Worm (Caenorhabditis elegans) whole organism, L1 larva: ENCODE results near the gene his-74.

Experiments
- C04F5.9 ChIP-seq: sonication (generic microtip); optimal IDR thresholded peaks from 2 replicates; lab custom pipeline; 2016; ENCODE audit warnings: missing genetic modification characterization, missing compliant biosample characterization
- C16A3.4 ChIP-seq: fragments of 150-350 bp; optimal IDR thresholded peaks from 2 replicates; lab custom pipeline; 2014; ENCODE audit warnings: missing biosample characterization, missing genetic modification characterization
- F16B12.6 ChIP-seq: fragments of 150-350 bp; optimal IDR thresholded peaks from 2 replicates; lab custom pipeline; 2014; ENCODE audit warnings: missing biosample characterization, missing genetic modification characterization
- aha-1 ChIP-seq: fragments of 150-350 bp; optimal IDR thresholded peaks from 2 replicates; lab custom pipeline; 2014; ENCODE audit warnings: missing biosample characterization, missing genetic modification characterization
- alr-1 ChIP-seq: fragments of 200-800 bp; sonication (Bioruptor generic); optimal IDR thresholded peaks from 2 replicates; lab custom pipeline; 2018; ENCODE audit warnings: borderline replicate concordance, mild to moderate bottlenecking, missing genetic modification characterization, missing compliant biosample characterization
- aly-2 ChIP-seq: fragments of 150-350 bp; optimal IDR thresholded peaks from 2 replicates; lab custom pipeline; 2014; ENCODE audit warnings: missing biosample characterization, missing genetic modification characterization
- ama-1 ChIP-seq: fragments of 150-350 bp; optimal IDR thresholded peaks from 2 replicates; lab custom pipeline; 2014
- blmp-1 ChIP-seq: fragments of 150-350 bp; optimal IDR thresholded peaks from 2 replicates; lab custom pipeline; 2014; ENCODE audit warnings: missing biosample characterization, missing genetic modification characterization
- ceh-63 ChIP-seq: fragments of 200-800 bp; sonication (Bioruptor generic); optimal IDR thresholded peaks from 2 replicates; lab custom pipeline; 2018; ENCODE audit warnings: mild to moderate bottlenecking, missing genetic modification characterization, missing compliant biosample characterization
- ceh-82 ChIP-seq, 3 experiments: fragments of 150-350 bp in 1 of 3; sonication (generic microtip) in 2 of 3; optimal IDR thresholded peaks; 2 replicates each; lab custom pipeline; 2014 to 2017; ENCODE audit warnings: missing biosample characterization in 3 of 3, missing genetic modification characterization in 3 of 3
- ceh-88 ChIP-seq: fragments of 200-800 bp; sonication (Bioruptor generic); IDR thresholded peaks from 2 replicates; pipeline ENCODE4 v1.3.6; 2022; ENCODE audit warnings: missing genetic modification characterization, missing compliant biosample characterization
- ceh-90 ChIP-seq: sonication (generic microtip); optimal IDR thresholded peaks from 2 replicates; lab custom pipeline; 2016; ENCODE audit warnings: missing genetic modification characterization, missing compliant biosample characterization
- dsc-1 ChIP-seq: sonication (generic microtip); optimal IDR thresholded peaks from 2 replicates; lab custom pipeline; 2016; ENCODE audit warnings: mild to moderate bottlenecking, missing genetic modification characterization, missing compliant biosample characterization
- efl-3 ChIP-seq: fragments of 200-800 bp; sonication (Bioruptor generic); optimal IDR thresholded peaks from 2 replicates; lab custom pipeline; 2018; ENCODE audit warnings: mild to moderate bottlenecking, missing genetic modification characterization, missing compliant biosample characterization
- egl-13 ChIP-seq: sonication (generic microtip); optimal IDR thresholded peaks from 2 replicates; lab custom pipeline; 2016; ENCODE audit warnings: missing genotype, missing genetic modification reagents, missing genetic modification characterization, missing compliant biosample characterization
- elt-2 ChIP-seq: sonication (generic microtip); optimal IDR thresholded peaks from 2 replicates; lab custom pipeline; 2016; ENCODE audit warnings: missing genetic modification characterization, mild to moderate bottlenecking, inconsistent platforms, missing compliant biosample characterization, missing genetic modification reagents
- elt-3 ChIP-seq, 6 experiments: fragments of 150-350 bp in 1 of 6; sonication (generic microtip); optimal IDR thresholded peaks; 2 replicates each; lab custom pipeline; 2017 to 2018; ENCODE audit warnings: missing biosample characterization in 6 of 6, missing genetic modification characterization in 6 of 6, inconsistent platforms in 1 of 6
- fkh-10 ChIP-seq: sonication (generic microtip); optimal IDR thresholded peaks from 2 replicates; lab custom pipeline; 2017; ENCODE audit warnings: missing biosample characterization, missing genetic modification reagents, missing genetic modification characterization
- fos-1 ChIP-seq: fragments of 150-350 bp; optimal IDR thresholded peaks from 2 replicates; lab custom pipeline; 2014; ENCODE audit warnings: missing biosample characterization, missing genetic modification characterization
- hlh-4 ChIP-seq: sonication (generic microtip); optimal IDR thresholded peaks from 2 replicates; lab custom pipeline; 2016; ENCODE audit warnings: mild to moderate bottlenecking, missing genetic modification characterization, missing compliant biosample characterization
- hpl-2 ChIP-seq: fragments of 150-350 bp; optimal IDR thresholded peaks from 2 replicates; lab custom pipeline; 2014; ENCODE audit warnings: missing biosample characterization, missing genetic modification reagents, missing genetic modification characterization
- jun-1 ChIP-seq: fragments of 150-350 bp; optimal IDR thresholded peaks from 2 replicates; lab custom pipeline; 2014; ENCODE audit warnings: missing biosample characterization, missing genetic modification reagents, missing genetic modification characterization
- lin-13 ChIP-seq: fragments of 150-350 bp; optimal IDR thresholded peaks from 2 replicates; lab custom pipeline; 2014; ENCODE audit warnings: missing biosample characterization, missing genetic modification reagents, missing genetic modification characterization
- lin-14 ChIP-seq: fragments of 200-800 bp; sonication (Bioruptor generic); optimal IDR thresholded peaks from 2 replicates; lab custom pipeline; 2018; ENCODE audit warnings: mild to moderate bottlenecking, missing genetic modification characterization, moderate library complexity, missing compliant biosample characterization
- lin-15B ChIP-seq: fragments of 150-350 bp; sonication (generic microtip); optimal IDR thresholded peaks from 3 replicates; lab custom pipeline; 2014; ENCODE audit warnings: missing biosample characterization, missing genetic modification characterization
- lin-35 ChIP-seq, 2 experiments: fragments of 150-350 bp; optimal IDR thresholded peaks; 2 replicates each; lab custom pipeline; 2014; ENCODE audit warnings: missing biosample characterization in 2 of 2, missing genetic modification characterization in 2 of 2, missing genetic modification reagents in 2 of 2
- lir-3 ChIP-seq: sonication (generic microtip); optimal IDR thresholded peaks from 2 replicates; lab custom pipeline; 2016; ENCODE audit warnings: mild to moderate bottlenecking, missing genetic modification characterization, moderate library complexity, missing compliant biosample characterization; ENCODE audit not compliant: poor library complexity
- lsy-2 ChIP-seq, 2 experiments: fragments of 150-350 bp; optimal IDR thresholded peaks; 2 replicates each; lab custom pipeline; 2014; ENCODE audit warnings: missing biosample characterization in 2 of 2, missing genetic modification characterization in 2 of 2
- mab-9 ChIP-seq: fragments of 200-800 bp; sonication (Bioruptor generic); IDR thresholded peaks from 2 replicates; pipeline ENCODE4 v1.3.6; 2022; ENCODE audit warnings: missing genetic modification reagents, missing genetic modification characterization, missing compliant biosample characterization
- mef-2 ChIP-seq: fragments of 150-350 bp; optimal IDR thresholded peaks from 2 replicates; lab custom pipeline; 2014; ENCODE audit warnings: missing biosample characterization, missing genetic modification characterization
- mep-1 ChIP-seq: fragments of 150-350 bp; optimal IDR thresholded peaks from 2 replicates; lab custom pipeline; 2014; ENCODE audit warnings: missing biosample characterization, missing genetic modification characterization
- nhr-19 ChIP-seq: fragments of 200-800 bp; sonication (Bioruptor generic); conservative IDR thresholded peaks from 2 replicates; pipeline ENCODE4 v1.3.6; 2022; ENCODE audit warnings: missing genetic modification characterization, missing compliant biosample characterization
- nhr-237 ChIP-seq: fragments of 150-350 bp; optimal IDR thresholded peaks from 2 replicates; lab custom pipeline; 2014; ENCODE audit warnings: missing biosample characterization, missing genetic modification characterization
- nhr-47 ChIP-seq: sonication (generic microtip); optimal IDR thresholded peaks from 2 replicates; lab custom pipeline; 2016; ENCODE audit warnings: mild to moderate bottlenecking, missing genetic modification characterization, moderate library complexity, missing compliant biosample characterization
- nhr-71 ChIP-seq: sonication (generic microtip); optimal IDR thresholded peaks from 2 replicates; lab custom pipeline; 2016; ENCODE audit warnings: mild to moderate bottlenecking, missing genetic modification characterization, moderate library complexity, missing compliant biosample characterization
- nhr-76 ChIP-seq: sonication (generic microtip); optimal IDR thresholded peaks from 2 replicates; lab custom pipeline; 2017; ENCODE audit warnings: missing biosample characterization, missing genetic modification characterization
- nhr-77 ChIP-seq: fragments of 150-350 bp; optimal IDR thresholded peaks from 2 replicates; lab custom pipeline; 2014; ENCODE audit warnings: missing biosample characterization, missing genetic modification characterization
- nhr-90 ChIP-seq: sonication (generic microtip); optimal IDR thresholded peaks from 2 replicates; lab custom pipeline; 2016; ENCODE audit warnings: mild to moderate bottlenecking, missing genetic modification characterization, missing compliant biosample characterization; ENCODE audit not compliant: poor library complexity
- pax-3 ChIP-seq: fragments of 200-800 bp; sonication (Bioruptor generic); optimal IDR thresholded peaks from 2 replicates; lab custom pipeline; 2018; ENCODE audit warnings: mild to moderate bottlenecking, missing genetic modification characterization, moderate library complexity, missing compliant biosample characterization
- pqm-1 ChIP-seq: sonication (generic microtip); optimal IDR thresholded peaks from 3 replicates; lab custom pipeline; 2017; ENCODE audit warnings: missing biosample characterization, missing genetic modification characterization
- rnt-1 ChIP-seq: sonication (generic microtip); optimal IDR thresholded peaks from 2 replicates; lab custom pipeline; 2016; ENCODE audit warnings: mild to moderate bottlenecking, missing genetic modification characterization, moderate library complexity, missing compliant biosample characterization
- skn-1 ChIP-seq: fragments of 150-350 bp; optimal IDR thresholded peaks from 2 replicates; lab custom pipeline; 2014; ENCODE audit warnings: missing biosample characterization, missing genetic modification characterization
- sox-4 ChIP-seq: sonication (generic microtip); optimal IDR thresholded peaks from 2 replicates; lab custom pipeline; 2016; ENCODE audit warnings: missing genetic modification characterization, missing compliant biosample characterization
- sup-37 ChIP-seq: fragments of 200-800 bp; sonication (Bioruptor generic); optimal IDR thresholded peaks from 2 replicates; lab custom pipeline; 2018; ENCODE audit warnings: mild to moderate bottlenecking, missing genetic modification characterization, missing compliant biosample characterization
- tbx-2 ChIP-seq: sonication (generic microtip); optimal IDR thresholded peaks from 2 replicates; lab custom pipeline; 2016; ENCODE audit warnings: missing genetic modification characterization, missing compliant biosample characterization
- tlp-1 ChIP-seq: fragments of 150-350 bp; optimal IDR thresholded peaks from 2 replicates; lab custom pipeline; 2014; ENCODE audit warnings: missing biosample characterization, missing genetic modification characterization
- unc-30 ChIP-seq: sonication (generic microtip); optimal IDR thresholded peaks from 2 replicates; lab custom pipeline; 2017; ENCODE audit warnings: missing biosample characterization, missing genetic modification characterization
- unc-62 ChIP-seq: fragments of 150-350 bp; optimal IDR thresholded peaks from 2 replicates; lab custom pipeline; 2014; ENCODE audit warnings: missing biosample characterization, missing genetic modification reagents, missing genetic modification characterization
- unc-86 ChIP-seq: sonication (generic microtip); optimal IDR thresholded peaks from 2 replicates; lab custom pipeline; 2016; ENCODE audit warnings: missing genetic modification characterization, missing compliant biosample characterization
- unc-98 ChIP-seq: fragments of 200-800 bp; sonication (Bioruptor generic); IDR thresholded peaks from 2 replicates; pipeline ENCODE4 v1.3.6; 2022; ENCODE audit warnings: missing genetic modification characterization, missing compliant biosample characterization
- xbp-1 ChIP-seq: sonication (generic microtip); optimal IDR thresholded peaks from 2 replicates; lab custom pipeline; 2016; ENCODE audit warnings: missing genetic modification characterization, missing compliant biosample characterization
- zag-1 ChIP-seq: fragments of 150-350 bp; optimal IDR thresholded peaks from 2 replicates; lab custom pipeline; 2014; ENCODE audit warnings: missing biosample characterization, missing genetic modification characterization
- zip-4 ChIP-seq: fragments of 200-800 bp; sonication (Bioruptor generic); optimal IDR thresholded peaks from 2 replicates; lab custom pipeline; 2018; ENCODE audit warnings: mild to moderate bottlenecking, missing genetic modification characterization, moderate library complexity, missing compliant biosample characterization
- ztf-11 ChIP-seq, 2 experiments: sonication (generic microtip); optimal IDR thresholded peaks; 2 replicates each; lab custom pipeline; 2016 to 2017; ENCODE audit warnings: missing genetic modification characterization in 2 of 2, missing biosample characterization in 1 of 2, missing compliant biosample characterization in 1 of 2

The his-74 gene

DNA sequence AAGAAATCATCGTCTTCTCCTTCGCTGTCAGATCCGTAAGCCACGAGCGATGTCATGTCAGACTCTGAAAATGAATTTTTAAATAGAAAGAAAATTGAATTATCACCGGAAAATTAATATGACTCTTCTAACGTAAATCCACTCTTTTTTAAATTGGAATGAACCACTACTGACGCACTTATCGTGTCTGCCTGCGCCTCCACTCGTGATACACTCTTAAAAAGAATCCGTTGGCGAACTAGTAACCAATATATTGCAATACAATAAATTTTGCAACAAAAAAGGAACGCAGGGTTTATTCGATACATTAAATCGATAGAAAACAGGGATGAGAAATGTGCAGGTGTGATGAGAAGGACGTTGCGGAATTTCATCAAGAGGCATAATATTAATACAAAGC, 704 bp downstream of the his-74 start, which contains the start of gene ccch-3:
Gene ccch-3 (minus strand): TSS at position 262 of the 400 bp plus-strand sequence.
- peak; percentile 5 for TF ChIP-seq nhr-77
- TF ChIP-seq tbx-2 (tag; lab: Kevin White, UChicago): peak; percentile 77
- peak; percentile 54 for TF ChIP-seq sox-4
- TF ChIP-seq nhr-47 (tag; lab: Kevin White, UChicago): peak; percentile 80
- TF ChIP-seq zag-1: no peak
- TF ChIP-seq nhr-19 (GFP tag; lab: Robert Waterston, UW): peak; percentile 77
- no peak for TF ChIP-seq lin-15B (tag; lab: Kevin White, UChicago)
- no peak for TF ChIP-seq unc-98 (GFP tag; lab: Robert Waterston, UW)
- TF ChIP-seq ceh-82 (tag; optimal IDR thresholded peaks at IDR 0.05; lab: Kevin White, UChicago): peak; percentile 27 to 50 (median 44)
- TF ChIP-seq ceh-90 (tag; lab: Kevin White, UChicago): no peak
- peak; percentile 66 for TF ChIP-seq blmp-1 (tag; lab: Kevin White, UChicago)
- peak; percentile 80 for TF ChIP-seq xbp-1 (tag; lab: Kevin White, UChicago)
- TF ChIP-seq nhr-237 (tag; lab: Kevin White, UChicago): no peak
- TF ChIP-seq elt-2 (tag; lab: Kevin White, UChicago): no peak
- TF ChIP-seq ama-1 (lab: Kevin White, UChicago): no peak
- peak; percentile 48 for TF ChIP-seq F16B12.6 (tag; lab: Kevin White, UChicago)
- no peak for TF ChIP-seq alr-1
- TF ChIP-seq C04F5.9 (tag; lab: Kevin White, UChicago): peak; percentile 42
- no peak for TF ChIP-seq hpl-2
- TF ChIP-seq mef-2 (tag; lab: Kevin White, UChicago): no peak
- TF ChIP-seq aha-1: no peak
- TF ChIP-seq nhr-71 (tag; lab: Kevin White, UChicago): peak; percentile 84
- peak; percentile 37 for TF ChIP-seq lir-3 (tag; lab: Kevin White, UChicago)
- TF ChIP-seq ceh-63 (GFP tag; lab: Kevin White, UChicago): no peak
- TF ChIP-seq lsy-2 (tag; optimal IDR thresholded peaks at IDR 0.05; lab: Kevin White, UChicago): peak; percentile 79 to 88
- TF ChIP-seq hlh-4 (tag; lab: Kevin White, UChicago): no peak
- peak; percentile 3 for TF ChIP-seq jun-1 (tag; lab: Kevin White, UChicago)
- no peak for TF ChIP-seq ceh-88 (GFP tag; lab: Robert Waterston, UW)
- peak; percentile 76 to 86 for TF ChIP-seq lin-35 (GFP tag; optimal IDR thresholded peaks at IDR 0.05; lab: Kevin White, UChicago)
- TF ChIP-seq C16A3.4 (tag; lab: Kevin White, UChicago): peak; percentile 85
- no peak for TF ChIP-seq ztf-11 (tag; optimal IDR thresholded peaks at IDR 0.05; lab: Kevin White, UChicago)
- no peak for TF ChIP-seq nhr-76 (tag; lab: Kevin White, UChicago)
- peak; percentile 17 for TF ChIP-seq fkh-10 (GFP tag; lab: Kevin White, UChicago)
- TF ChIP-seq nhr-90 (tag; lab: Kevin White, UChicago): peak; percentile 81
- TF ChIP-seq sup-37 (GFP tag; lab: Kevin White, UChicago): no peak
- peak; percentile 90 for TF ChIP-seq lin-14 (GFP tag; lab: Kevin White, UChicago)
- TF ChIP-seq pax-3: peak; percentile 57
- TF ChIP-seq tlp-1 (tag; lab: Kevin White, UChicago): no peak
- TF ChIP-seq aly-2 (tag; lab: Kevin White, UChicago): no peak
- peak; percentile 82 for TF ChIP-seq mep-1 (tag; lab: Kevin White, UChicago)
- TF ChIP-seq unc-62 (GFP tag; lab: Kevin White, UChicago): no peak
- peak; percentile 74 for TF ChIP-seq skn-1 (tag; lab: Kevin White, UChicago)
- no peak for TF ChIP-seq zip-4 (GFP tag; lab: Kevin White, UChicago)
- peak in 3 of 6 experiments; percentile 7 to 71 (median 39) for TF ChIP-seq elt-3 (tag; optimal IDR thresholded peaks at IDR 0.05; lab: Kevin White, UChicago)
- TF ChIP-seq dsc-1 (tag; lab: Kevin White, UChicago): peak; percentile 69
- TF ChIP-seq mab-9: no peak
- TF ChIP-seq fos-1: peak; percentile 6
- no peak for TF ChIP-seq unc-30
- TF ChIP-seq unc-86 (tag; lab: Kevin White, UChicago): peak; percentile 29
- TF ChIP-seq lin-13 (GFP tag; lab: Kevin White, UChicago): peak; percentile 72
- TF ChIP-seq pqm-1 (tag; lab: Kevin White, UChicago): no peak
- TF ChIP-seq efl-3: no peak
- TF ChIP-seq rnt-1 (tag; lab: Kevin White, UChicago): peak; percentile 79
- no peak for TF ChIP-seq egl-13 (tag; lab: Kevin White, UChicago)
